Worm (Caenorhabditis elegans) whole organism, L4/young adult: ENCODE data around the gene fbxa-28.
"Not testable (repeated sequence)": the region's sequence is repeated elsewhere in the genome, so short reads cannot be mapped to it uniquely, and the experiment has no call there.

Experiments used
- W03F9.2 ChIP-seq: fragments of 150-350 bp; optimal IDR thresholded peaks from 2 replicates; lab custom pipeline; 2014; ENCODE audit warnings: missing biosample characterization, missing genetic modification characterization
- dao-5 ChIP-seq: sonication (generic microtip); optimal IDR thresholded peaks from 2 replicates; lab custom pipeline; 2016; ENCODE audit warnings: missing genotype, missing genetic modification characterization, moderate library complexity, missing compliant biosample characterization
- him-1 ChIP-seq: sonication (generic microtip); optimal IDR thresholded peaks from 2 replicates; lab custom pipeline; 2016; ENCODE audit warnings: missing genotype, missing genetic modification reagents, missing genetic modification characterization, missing compliant biosample characterization

fbxa-28 gene

ce11 chrIII:1297604-1298003, at the start of gene fbxa-28:
TSS of gene fbxa-28 (plus strand) at chrIII:1297904.
- TF ChIP-seq dao-5 (tag; lab: Kevin White, UChicago) (no peak), W03F9.2 (tag; lab: Kevin White, UChicago) (no peak), him-1 (no peak)

ce11 chrIII:1248335-1248734, 49.4 kb upstream of the fbxa-28 start:
- no peak for TF ChIP-seq dao-5 (tag; lab: Kevin White, UChicago)
- TF ChIP-seq W03F9.2 (tag; lab: Kevin White, UChicago) = no peak
- TF ChIP-seq him-1 = no peak

ce11 chrIII:1249111-1249583, 48.6 kb upstream of the fbxa-28 start, which contains the start of the genes fbxa-76 and fbxa-77:
TSS of gene fbxa-76 (minus strand) at chrIII:1249161.
TSS of gene fbxa-77 (plus strand) at chrIII:1249475.
- TF ChIP-seq W03F9.2 (tag; lab: Kevin White, UChicago) (no peak), him-1 (no peak)

- not testable (repeated sequence) for TF ChIP-seq W03F9.2 (tag; lab: Kevin White, UChicago); him-1; dao-5 (tag; lab: Kevin White, UChicago)
Measured at ce11 chrIII:1256519-1256918, 41.2 kb upstream of the fbxa-28 start, which contains the start of gene fbxa-208. TSS of gene fbxa-208 (plus strand) at chrIII:1256819.

ce11 chrIII:1258358-1258757, 39.3 kb upstream of the fbxa-28 start, which contains the start of gene fbxa-78:
TSS of gene fbxa-78 (minus strand) at chrIII:1258458.
- not testable (repeated sequence) for TF ChIP-seq W03F9.2 (tag; lab: Kevin White, UChicago); dao-5 (tag; lab: Kevin White, UChicago); him-1

ce11 chrIII:1263692-1264091, 34.0 kb upstream of the fbxa-28 start, which contains the start of gene srz-9:
TSS of gene srz-9 (plus strand) at chrIII:1263992.
- TF ChIP-seq W03F9.2 (tag; lab: Kevin White, UChicago); him-1; dao-5 (tag; lab: Kevin White, UChicago): not testable (repeated sequence)

ce11 chrIII:1266799-1267198, 30.9 kb upstream of the fbxa-28 start, which contains the start of gene fbxa-151:
TSS of gene fbxa-151 (minus strand) at chrIII:1266899.
- not testable (repeated sequence) for TF ChIP-seq W03F9.2 (tag; lab: Kevin White, UChicago); him-1; dao-5 (tag; lab: Kevin White, UChicago)

- TF ChIP-seq dao-5 (tag; lab: Kevin White, UChicago) (no peak), him-1 (no peak), W03F9.2 (tag; lab: Kevin White, UChicago) (no peak)
Measured at ce11 chrIII:1269156-1269555, 28.5 kb upstream of the fbxa-28 start, which contains the start of gene fbxa-32. TSS of gene fbxa-32 (minus strand) at chrIII:1269256.

ce11 chrIII:1271378-1271926, 26.3 kb upstream of the fbxa-28 start, which contains the start of gene fbxa-31:
TSS of gene fbxa-31 (minus strand) at chrIII:1271428.
- TF ChIP-seq W03F9.2 (tag; lab: Kevin White, UChicago) = no peak
- TF ChIP-seq dao-5 (tag; lab: Kevin White, UChicago) = no peak
- TF ChIP-seq him-1 = no peak

ce11 chrIII:1273655-1274328, 23.9 kb upstream of the fbxa-28 start, which contains the start of gene fbxa-29:
TSS of gene fbxa-29 (minus strand) at chrIII:1273705.
- TF ChIP-seq W03F9.2 (tag; lab: Kevin White, UChicago) (no peak), dao-5 (tag; lab: Kevin White, UChicago) (no peak), him-1 (no peak)

- TF ChIP-seq dao-5 (tag; lab: Kevin White, UChicago) = no peak
- no peak for TF ChIP-seq W03F9.2 (tag; lab: Kevin White, UChicago)
- TF ChIP-seq him-1 = no peak
Measured at ce11 chrIII:1275513-1275912, 22.2 kb upstream of the fbxa-28 start, which contains the start of gene fbxa-30. TSS of gene fbxa-30 (minus strand) at chrIII:1275613.

ce11 chrIII:1279197-1279596, 18.5 kb upstream of the fbxa-28 start:
- TF ChIP-seq dao-5 (tag; lab: Kevin White, UChicago) (no peak), W03F9.2 (tag; lab: Kevin White, UChicago) (no peak), him-1 (no peak)

ce11 chrIII:1284584-1285046, 13.1 kb upstream of the fbxa-28 start, which contains the start of gene fbxa-37:
TSS of gene fbxa-37 (plus strand) at chrIII:1284996.
- TF ChIP-seq W03F9.2 (tag; lab: Kevin White, UChicago) (no peak), him-1 (no peak), dao-5 (tag; lab: Kevin White, UChicago) (no peak)
